Worm (Caenorhabditis elegans): ENCODE measurements around the gene hlh-34.

DNA sequence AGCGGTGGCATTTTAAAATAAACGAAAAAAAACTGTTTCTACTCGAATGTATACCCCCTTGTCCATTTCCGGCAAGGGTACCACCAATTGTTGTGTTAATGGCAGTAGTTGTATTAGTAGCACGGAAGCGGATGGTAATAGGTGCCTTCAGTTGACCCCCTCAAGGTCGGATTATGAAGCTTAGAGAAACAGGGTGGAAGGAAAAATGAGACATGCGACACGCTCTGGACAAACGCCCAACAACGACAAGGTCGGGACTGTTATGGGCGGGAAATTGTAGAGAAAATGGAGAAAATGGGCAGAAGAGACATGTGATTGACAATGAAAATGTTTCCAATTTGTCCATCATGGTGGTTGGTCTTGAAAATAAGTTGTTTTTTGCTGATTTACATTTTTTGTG is 3.2 kb downstream of the hlh-34 start, which contains the start of gene T01D3.3:
- no peak for TF ChIP-seq fkh-10 (GFP tag; optimal IDR thresholded peaks at IDR 0.05)
- TF ChIP-seq dmd-6 (GFP tag; IDR thresholded peaks at IDR 0.05): no peak
- no peak for TF ChIP-seq nhr-28 (tag; optimal IDR thresholded peaks at IDR 0.05)
- TF ChIP-seq mdl-1 (tag; optimal IDR thresholded peaks at IDR 0.05): no peak
- TF ChIP-seq daf-12 (tag; optimal IDR thresholded peaks at IDR 0.05): no peak
- no peak for TF ChIP-seq nhr-11 (tag; optimal IDR thresholded peaks at IDR 0.05)
- no peak for TF ChIP-seq saeg-2 (GFP tag; IDR thresholded peaks at IDR 0.05)
- no peak for TF ChIP-seq spr-3 (GFP tag; optimal IDR thresholded peaks at IDR 0.05)
- TF ChIP-seq aly-2 (tag; optimal IDR thresholded peaks at IDR 0.05): no peak
